Worm (Caenorhabditis elegans): ENCODE measurements around the gene ZK632.2.
A peak's percentile ranks its signal among the peaks of the same experiment; 100 is the strongest.

Gene ZK632.2

ce11 chrIII:9798478-9799157, at the start of gene ZK632.2:
Gene ZK632.2 (plus strand): TSS chrIII:9799107.
- no peak for TF ChIP-seq Y105C5A.15 (GFP tag; IDR thresholded peaks at IDR 0.05)
- TF ChIP-seq zag-1 (tag; optimal IDR thresholded peaks at IDR 0.05) = no peak
- no peak for TF ChIP-seq unc-39 (tag; optimal IDR thresholded peaks at IDR 0.05)
- TF ChIP-seq lsy-2 (tag; optimal IDR thresholded peaks at IDR 0.05) = peak in 1 of 2 experiments; percentile 56
- no peak for TF ChIP-seq dmd-6 (GFP tag; IDR thresholded peaks at IDR 0.05)
- no peak for TF ChIP-seq spr-1 (tag; optimal IDR thresholded peaks at IDR 0.05)
- no peak for TF ChIP-seq dmd-8 (GFP tag; IDR thresholded peaks at IDR 0.05)
- no peak for TF ChIP-seq madf-5 (GFP tag; IDR thresholded peaks at IDR 0.05)
- no peak for TF ChIP-seq zfp-3 (GFP tag; conservative IDR thresholded peaks at IDR 0.05)
- TF ChIP-seq madf-9 (GFP tag; conservative IDR thresholded peaks at IDR 0.05) = no peak
- TF ChIP-seq spr-3 (GFP tag; optimal IDR thresholded peaks at IDR 0.05) = no peak
- peak; percentile 26 for TF ChIP-seq lin-38 (GFP tag; IDR thresholded peaks at IDR 0.05)
- TF ChIP-seq nhr-25 (tag; optimal IDR thresholded peaks at IDR 0.05; ENCODE audit: borderline replicate concordance, insufficient read depth) = no peak
- no peak for TF ChIP-seq tag-97 (GFP tag; IDR thresholded peaks at IDR 0.05)
- TF ChIP-seq mdl-1 (tag; optimal IDR thresholded peaks at IDR 0.05) = no peak
- no peak for TF ChIP-seq Y48G9A.11 (GFP tag; IDR thresholded peaks at IDR 0.05)
- no peak for TF ChIP-seq nhr-10 (tag; optimal IDR thresholded peaks at IDR 0.05)
- no peak for TF ChIP-seq vab-7 (GFP tag; IDR thresholded peaks at IDR 0.05)
- TF ChIP-seq mes-2 (tag; optimal IDR thresholded peaks at IDR 0.05; ENCODE audit: poor library complexity, severe bottlenecking) = peak; percentile 89
- no peak for TF ChIP-seq skn-1 (tag; optimal IDR thresholded peaks at IDR 0.05)
- no peak for TF ChIP-seq fkh-10 (GFP tag; optimal IDR thresholded peaks at IDR 0.05)
- 0 out of 2 replicates have a peak, but pooled peaks have one; percentile 8 for TF ChIP-seq hmg-1.1 (GFP tag; IDR thresholded peaks at IDR 0.05)
- no peak for TF ChIP-seq ceh-44 (GFP tag; IDR thresholded peaks at IDR 0.05)
- TF ChIP-seq daf-16 (GFP tag; optimal IDR thresholded peaks at IDR 0.05) = no peak
- TF ChIP-seq daf-16 (tag; optimal IDR thresholded peaks at IDR 0.05) = peak; percentile 10
- no peak for TF ChIP-seq ztf-7 (tag; optimal IDR thresholded peaks at IDR 0.05)
- peak; percentile 68 for TF ChIP-seq aha-1 (tag)

- TF ChIP-seq dve-1 (tag; optimal IDR thresholded peaks at IDR 0.05; ENCODE audit: insufficient read depth) = peak; percentile 50
- TF ChIP-seq hlh-30 (tag; optimal IDR thresholded peaks at IDR 0.05; ENCODE audit: insufficient read depth) = no peak
- TF ChIP-seq daf-16 (GFP tag; optimal IDR thresholded peaks at IDR 0.05) = no peak
- peak; percentile 76 for TF ChIP-seq daf-16 (tag; optimal IDR thresholded peaks at IDR 0.05)
- TF ChIP-seq lsy-2 (tag; optimal IDR thresholded peaks at IDR 0.05) = peak in 1 of 2 experiments; percentile 18
- TF ChIP-seq T26A8.4 (GFP tag; IDR thresholded peaks at IDR 0.05) = peak; percentile 70
- TF ChIP-seq unc-62 (GFP tag; optimal IDR thresholded peaks at IDR 0.05 in 1 of 2) = peak in 1 of 2 experiments; percentile 26
- TF ChIP-seq unc-62 (tag; optimal IDR thresholded peaks at IDR 0.05) = no peak
- TF ChIP-seq nhr-11 (tag; optimal IDR thresholded peaks at IDR 0.05) = no peak
- TF ChIP-seq mes-2 (tag; optimal IDR thresholded peaks at IDR 0.05; ENCODE audit: poor library complexity, severe bottlenecking) = peak; percentile 41
- no peak for TF ChIP-seq aly-2 (tag; optimal IDR thresholded peaks at IDR 0.05)
- TF ChIP-seq spr-1 (tag; optimal IDR thresholded peaks at IDR 0.05) = peak; percentile 3
- TF ChIP-seq duxl-1 (tag; optimal IDR thresholded peaks at IDR 0.05; ENCODE audit: poor library complexity) = peak; percentile 12
- TF ChIP-seq mdl-1 (tag; optimal IDR thresholded peaks at IDR 0.05) = no peak
- no peak for TF ChIP-seq ceh-20 (GFP tag; IDR thresholded peaks at IDR 0.05)
- TF ChIP-seq dmd-9 (GFP tag; IDR thresholded peaks at IDR 0.05) = 0 out of 2 replicates have a peak, but pooled peaks have one; percentile 6
- peak; percentile 8 for TF ChIP-seq hlh-11 (tag; optimal IDR thresholded peaks at IDR 0.05)
- 0 out of 2 replicates have a peak, but pooled peaks have one; percentile 33 for TF ChIP-seq dmd-8 (GFP tag; IDR thresholded peaks at IDR 0.05)
- TF ChIP-seq rbr-2 (tag; optimal IDR thresholded peaks at IDR 0.05) = no peak
- TF ChIP-seq lin-38 (GFP tag; IDR thresholded peaks at IDR 0.05) = peak; percentile 44
- TF ChIP-seq nhr-6 (tag; optimal IDR thresholded peaks at IDR 0.05) = no peak
- TF ChIP-seq nhr-28 (tag; optimal IDR thresholded peaks at IDR 0.05) = peak; percentile 26
- TF ChIP-seq ztf-11 (tag; optimal IDR thresholded peaks at IDR 0.05) = no peak
- TF ChIP-seq nhr-102 (tag; optimal IDR thresholded peaks at IDR 0.05) = peak; percentile 73
These were observed 47.8 kb upstream of the ZK632.2 start, which contains the start of gene T05G5.5 for ce11 chrIII:9751074-9751473. Gene T05G5.5 (minus strand): TSS chrIII:9751432.

Measured in whole organism, L4 larva.